Worm (Caenorhabditis elegans): ENCODE measurements around the gene F26D11.2.

DNA sequence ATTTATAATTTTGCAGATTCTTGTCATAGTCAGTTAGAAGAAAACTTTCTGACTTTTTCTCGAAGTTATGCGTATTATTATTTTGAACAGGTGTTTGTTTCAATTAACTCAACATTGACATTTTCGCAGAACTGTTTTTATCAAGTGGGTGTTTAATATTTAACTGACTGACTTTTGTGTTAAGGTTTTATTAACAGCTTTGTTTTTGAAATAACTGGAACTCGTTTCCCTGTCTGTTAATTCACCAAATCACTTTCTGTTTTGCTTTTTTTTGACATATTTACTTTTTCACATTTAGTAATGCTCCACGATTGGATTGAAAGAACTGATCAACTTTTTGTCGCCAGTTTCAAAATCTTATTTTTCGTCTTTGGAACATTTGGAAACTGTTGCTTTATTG lies 33.6 kb upstream of the F26D11.2 start, which contains the start of gene srsx-7:
- no peak for TF ChIP-seq nhr-90 (tag; optimal IDR thresholded peaks at IDR 0.05)
- no peak for TF ChIP-seq unc-62 (GFP tag; optimal IDR thresholded peaks at IDR 0.05)
- TF ChIP-seq egl-18 (GFP tag; IDR thresholded peaks at IDR 0.05): no peak
- TF ChIP-seq unc-130 (GFP tag; optimal IDR thresholded peaks at IDR 0.05): no peak
- no peak for TF ChIP-seq cebp-2 (GFP tag; IDR thresholded peaks at IDR 0.05)
- TF ChIP-seq F49E8.2 (tag; optimal IDR thresholded peaks at IDR 0.05; ENCODE audit: insufficient read depth): no peak
- TF ChIP-seq madf-3 (GFP tag; IDR thresholded peaks at IDR 0.05): no peak
- no peak for TF ChIP-seq him-1 (tag; optimal IDR thresholded peaks at IDR 0.05)
- no peak for TF ChIP-seq snpc-4 (GFP tag; optimal IDR thresholded peaks at IDR 0.05)
- TF ChIP-seq snpc-4 (tag; optimal IDR thresholded peaks at IDR 0.05): no peak
- TF ChIP-seq ztf-6 (GFP tag; IDR thresholded peaks at IDR 0.05): no peak
- no peak for TF ChIP-seq nfyb-1 (GFP tag; IDR thresholded peaks at IDR 0.05)
- no peak for TF ChIP-seq lin-40 (tag; optimal IDR thresholded peaks at IDR 0.05)

All from whole organism, young adult.